Worm (Caenorhabditis elegans) whole organism, young adult: ENCODE measurements around the gene Y116F11B.13.

ENCODE experiments used
- B0336.3 ChIP-seq: fragments of 200-800 bp; sonication (Bioruptor generic); IDR thresholded peaks from 2 replicates; pipeline ENCODE4 v1.3.6; 2022; ENCODE audit warnings: missing genetic modification characterization, missing compliant biosample characterization
- D2030.7 ChIP-seq: fragments of 200-800 bp; sonication (Bioruptor generic); IDR thresholded peaks from 2 replicates; pipeline ENCODE4 v1.3.6; 2022; ENCODE audit warnings: missing genetic modification reagents, missing genetic modification characterization, missing compliant biosample characterization
- F33H1.4 ChIP-seq: fragments of 200-800 bp; sonication (Bioruptor generic); IDR thresholded peaks from 2 replicates; pipeline ENCODE4 v1.3.6; 2022; ENCODE audit warnings: missing genetic modification reagents, missing genetic modification characterization, missing compliant biosample characterization
- F49E8.2 ChIP-seq: sonication (generic microtip); optimal IDR thresholded peaks from 3 replicates; lab custom pipeline; 2017; ENCODE audit warnings: missing genetic modification characterization, mild to moderate bottlenecking, missing compliant biosample characterization, antibody characterized with exemption, moderate library complexity; ENCODE audit not compliant: insufficient read depth
- ama-1 ChIP-seq, 3 experiments: fragments of 150-350 bp in 1 of 3; sonication (generic microtip) in 2 of 3; optimal IDR thresholded peaks; 2 replicates each; lab custom pipeline; 2014 to 2018; ENCODE audit warnings: missing biosample characterization in 2 of 3, missing genetic modification characterization in 2 of 3, missing genetic modification reagents in 2 of 3
- aptf-3 ChIP-seq: fragments of 200-800 bp; sonication (Bioruptor generic); IDR thresholded peaks from 2 replicates; pipeline ENCODE4 v1.3.6; 2022; ENCODE audit warnings: missing genetic modification characterization, missing compliant biosample characterization
- athp-1 ChIP-seq: sonication (generic microtip); optimal IDR thresholded peaks from 2 replicates; lab custom pipeline; 2017; ENCODE audit warnings: mild to moderate bottlenecking, missing genetic modification characterization, missing compliant biosample characterization
- attf-5 ChIP-seq: fragments of 200-800 bp; sonication (Bioruptor generic); optimal IDR thresholded peaks from 2 replicates; lab custom pipeline; 2018; ENCODE audit warnings: mild to moderate bottlenecking, missing genetic modification characterization, missing compliant biosample characterization
- cebp-1 ChIP-seq, 2 experiments: fragments of 200-800 bp in 1 of 2; sonication (Bioruptor generic) in 1 of 2; sonication (generic microtip) in 1 of 2; IDR thresholded peaks in 1 of 2; optimal IDR thresholded peaks in 1 of 2; 2 replicates each; pipeline versions ENCODE4 v1.3.6 to Lab custom; 2017 to 2022; ENCODE audit warnings: missing compliant biosample characterization in 2 of 2, missing genetic modification characterization in 2 of 2, mild to moderate bottlenecking in 1 of 2, missing genetic modification reagents in 1 of 2, moderate library complexity in 1 of 2
- cebp-2 ChIP-seq: fragments of 200-800 bp; sonication (Bioruptor generic); IDR thresholded peaks from 2 replicates; pipeline ENCODE4 v1.3.6; 2022; ENCODE audit warnings: missing genetic modification characterization, missing compliant biosample characterization
- ceh-91 ChIP-seq: fragments of 200-800 bp; sonication (Bioruptor generic); IDR thresholded peaks from 2 replicates; pipeline ENCODE4 v1.3.6; 2022; ENCODE audit warnings: missing genetic modification reagents, missing genetic modification characterization, missing compliant biosample characterization
- dox-1 ChIP-seq: fragments of 200-800 bp; sonication (Bioruptor generic); IDR thresholded peaks from 2 replicates; pipeline ENCODE4 v1.3.6; 2022; ENCODE audit warnings: missing genetic modification reagents, missing genetic modification characterization, missing compliant biosample characterization
- efl-1 ChIP-seq: fragments of 150-350 bp; optimal IDR thresholded peaks from 2 replicates; lab custom pipeline; 2014; ENCODE audit warnings: missing biosample characterization, missing genetic modification reagents, missing genetic modification characterization
- gei-17 ChIP-seq: fragments of 200-800 bp; sonication (Bioruptor generic); optimal IDR thresholded peaks from 2 replicates; lab custom pipeline; 2018; ENCODE audit warnings: mild to moderate bottlenecking, missing genetic modification characterization, missing compliant biosample characterization
- hmg-1.2 ChIP-seq: fragments of 200-800 bp; sonication (Bioruptor generic); IDR thresholded peaks from 2 replicates; pipeline ENCODE4 v1.3.6; 2022; ENCODE audit warnings: missing genetic modification reagents, missing genetic modification characterization, missing compliant biosample characterization
- hrde-1 ChIP-seq: sonication (generic microtip); optimal IDR thresholded peaks from 2 replicates; lab custom pipeline; 2016; ENCODE audit warnings: missing genetic modification characterization, mild to moderate bottlenecking, missing compliant biosample characterization, moderate library complexity, missing genotype, missing genetic modification reagents, borderline replicate concordance
- hsf-1 ChIP-seq: fragments of 200-800 bp; sonication (Bioruptor generic); IDR thresholded peaks from 2 replicates; pipeline ENCODE4 v1.3.6; 2022; ENCODE audit warnings: missing genetic modification reagents, missing genetic modification characterization, missing compliant biosample characterization
- let-526 ChIP-seq: fragments of 200-800 bp; sonication (Bioruptor generic); IDR thresholded peaks from 2 replicates; pipeline ENCODE4 v1.3.6; 2022; ENCODE audit warnings: missing genetic modification reagents, missing genetic modification characterization, missing compliant biosample characterization
- let-607 ChIP-seq, 2 experiments: fragments of 200-800 bp in 1 of 2; sonication (Bioruptor generic) in 1 of 2; sonication (generic microtip) in 1 of 2; optimal IDR thresholded peaks; 2 replicates each; lab custom pipeline; 2016 to 2018; ENCODE audit warnings: mild to moderate bottlenecking in 2 of 2, missing compliant biosample characterization in 2 of 2, missing genetic modification characterization in 2 of 2, moderate library complexity in 2 of 2, missing genotype in 1 of 2
- lin-35 ChIP-seq, 3 experiments: fragments of 150-350 bp in 2 of 3; sonication (generic microtip) in 1 of 3; optimal IDR thresholded peaks; 2 replicates each; lab custom pipeline; 2014 to 2018; ENCODE audit warnings: missing biosample characterization in 3 of 3, missing genetic modification characterization in 3 of 3, missing genetic modification reagents in 3 of 3
- lin-54 ChIP-seq: fragments of 200-800 bp; sonication (Bioruptor generic); optimal IDR thresholded peaks from 2 replicates; lab custom pipeline; 2018; ENCODE audit warnings: mild to moderate bottlenecking, missing genetic modification characterization, missing compliant biosample characterization
- lir-1 ChIP-seq: fragments of 200-800 bp; sonication (Bioruptor generic); conservative IDR thresholded peaks from 2 replicates; pipeline ENCODE4 v1.3.6; 2022; ENCODE audit warnings: missing genetic modification reagents, missing genetic modification characterization, missing compliant biosample characterization
- lsl-1 ChIP-seq: fragments of 200-800 bp; sonication (Bioruptor generic); optimal IDR thresholded peaks from 2 replicates; lab custom pipeline; 2018; ENCODE audit warnings: mild to moderate bottlenecking, missing genetic modification characterization, moderate library complexity, missing compliant biosample characterization
- madf-6 ChIP-seq: fragments of 200-800 bp; sonication (Bioruptor generic); IDR thresholded peaks from 2 replicates; pipeline ENCODE4 v1.3.6; 2022; ENCODE audit warnings: missing genetic modification reagents, missing genetic modification characterization, missing compliant biosample characterization
- madf-8 ChIP-seq: fragments of 200-800 bp; sonication (Bioruptor generic); conservative IDR thresholded peaks from 2 replicates; pipeline ENCODE4 v1.3.6; 2022; ENCODE audit warnings: missing genetic modification reagents, missing genetic modification characterization, missing compliant biosample characterization
- mes-4 ChIP-seq: sonication (generic microtip); optimal IDR thresholded peaks from 2 replicates; lab custom pipeline; 2016; ENCODE audit warnings: missing genotype, missing genetic modification characterization, missing compliant biosample characterization
- nfyb-1 ChIP-seq: fragments of 200-800 bp; sonication (Bioruptor generic); IDR thresholded peaks from 2 replicates; pipeline ENCODE4 v1.3.6; 2022; ENCODE audit warnings: missing genetic modification reagents, missing genetic modification characterization, missing compliant biosample characterization
- nhr-120 ChIP-seq: fragments of 200-800 bp; sonication (Bioruptor generic); IDR thresholded peaks from 2 replicates; pipeline ENCODE4 v1.3.6; 2022; ENCODE audit warnings: missing genetic modification characterization, missing compliant biosample characterization
- nhr-27 ChIP-seq: fragments of 200-800 bp; sonication (Bioruptor generic); optimal IDR thresholded peaks from 2 replicates; lab custom pipeline; 2018; ENCODE audit warnings: mild to moderate bottlenecking, missing genetic modification characterization, moderate library complexity, missing compliant biosample characterization
- nhr-80 ChIP-seq: sonication (generic microtip); optimal IDR thresholded peaks from 2 replicates; lab custom pipeline; 2016; ENCODE audit warnings: missing genetic modification characterization, missing compliant biosample characterization
- pbrm-1 ChIP-seq: fragments of 200-800 bp; sonication (Bioruptor generic); IDR thresholded peaks from 2 replicates; pipeline ENCODE4 v1.3.6; 2022; ENCODE audit warnings: missing genetic modification reagents, missing genetic modification characterization, missing compliant biosample characterization
- rcor-1 ChIP-seq: fragments of 200-800 bp; sonication (Bioruptor generic); IDR thresholded peaks from 2 replicates; pipeline ENCODE4 v1.3.6; 2022; ENCODE audit warnings: missing genetic modification reagents, missing genetic modification characterization, missing compliant biosample characterization
- repo-1 ChIP-seq: sonication (generic microtip); optimal IDR thresholded peaks from 2 replicates; lab custom pipeline; 2017; ENCODE audit warnings: mild to moderate bottlenecking, missing genetic modification characterization, missing compliant biosample characterization
- snpc-1.3 ChIP-seq: sonication (generic microtip); optimal IDR thresholded peaks from 2 replicates; lab custom pipeline; 2017; ENCODE audit warnings: missing genetic modification characterization, mild to moderate bottlenecking, missing compliant biosample characterization, antibody characterized with exemption, moderate library complexity, missing genotype, missing genetic modification reagents; ENCODE audit not compliant: insufficient read depth
- tlf-1 ChIP-seq: fragments of 200-800 bp; sonication (Bioruptor generic); optimal IDR thresholded peaks from 2 replicates; lab custom pipeline; 2018; ENCODE audit warnings: mild to moderate bottlenecking, missing genetic modification characterization, missing compliant biosample characterization
- xnd-1 ChIP-seq: sonication (generic microtip); optimal IDR thresholded peaks from 2 replicates; lab custom pipeline; 2016; ENCODE audit warnings: missing genotype, missing genetic modification reagents, missing genetic modification characterization, missing compliant biosample characterization

The Y116F11B.13 gene

ce11 chrV:19907365-19907764 lies 24.3 kb downstream of the Y116F11B.13 start, which contains the start of gene fars-2:
fars-2 (minus strand) TSS chrV:19907434.
- TF ChIP-seq let-526 (GFP tag; lab: Robert Waterston, UW) (no peak), gei-17 (no peak), pbrm-1 (no peak), hmg-1.2 (GFP tag; lab: Robert Waterston, UW) (no peak), nhr-80 (tag; lab: Kevin White, UChicago) (no peak), lir-1 (GFP tag; lab: Robert Waterston, UW) (no peak), hrde-1 (tag; lab: Kevin White, UChicago) (no peak), ama-1 (optimal IDR thresholded peaks at IDR 0.05; lab: Kevin White, UChicago) (no peak), ama-1 (GFP tag; optimal IDR thresholded peaks at IDR 0.05; lab: Kevin White, UChicago) (no peak), nhr-120 (GFP tag; lab: Robert Waterston, UW) (no peak), efl-1 (GFP tag; lab: Kevin White, UChicago) (no peak), aptf-3 (GFP tag; lab: Robert Waterston, UW) (no peak)

- TF ChIP-seq nfyb-1 (GFP tag; lab: Robert Waterston, UW) (peak; percentile 25; the same call in 1 of the 2 replicates), repo-1 (tag; lab: Kevin White, UChicago) (no peak), let-607 (tag; optimal IDR thresholded peaks at IDR 0.05; lab: Kevin White, UChicago) (peak; percentile 33 to 41), cebp-2 (GFP tag; lab: Robert Waterston, UW) (no peak), cebp-1 (GFP tag; IDR thresholded peaks at IDR 0.05; lab: Robert Waterston, UW) (no peak), cebp-1 (tag; optimal IDR thresholded peaks at IDR 0.05; lab: Kevin White, UChicago) (peak; percentile 15)
- TF ChIP-seq, all 124 proteins: peak for 3
These were observed 25.8 kb downstream of the Y116F11B.13 start for ce11 chrV:19908854-19909253.

- TF ChIP-seq tlf-1 = no peak
- no peak for TF ChIP-seq let-526 (GFP tag; lab: Robert Waterston, UW)
- TF ChIP-seq D2030.7 (GFP tag; lab: Robert Waterston, UW) = peak; percentile 68; the same call in 1 of the 2 replicates
- TF ChIP-seq madf-6 (GFP tag; lab: Robert Waterston, UW) = peak; percentile 89
- TF ChIP-seq rcor-1 = 0 out of 2 replicates have a peak, but pooled peaks have one; percentile 7
- peak; percentile 89 for TF ChIP-seq F33H1.4 (GFP tag; lab: Robert Waterston, UW)
- TF ChIP-seq aptf-3 (GFP tag; lab: Robert Waterston, UW) = no peak
- no peak for TF ChIP-seq F49E8.2 (tag; lab: Kevin White, UChicago)
- TF ChIP-seq lin-35 (GFP tag; optimal IDR thresholded peaks at IDR 0.05; lab: Kevin White, UChicago) = no peak
- no peak for TF ChIP-seq nhr-27 (tag; lab: Kevin White, UChicago)
- peak; percentile 90 for TF ChIP-seq xnd-1
- peak; percentile 41; the same call in 1 of the 2 replicates for TF ChIP-seq ceh-91
- peak; percentile 69 for TF ChIP-seq efl-1 (GFP tag; lab: Kevin White, UChicago)
- peak; percentile 31; the same call in 1 of the 2 replicates for TF ChIP-seq dox-1 (GFP tag; lab: Robert Waterston, UW)
- no peak for TF ChIP-seq athp-1 (tag; lab: Kevin White, UChicago)
- no peak for TF ChIP-seq lir-1 (GFP tag; lab: Robert Waterston, UW)
- peak; percentile 11 for TF ChIP-seq snpc-1.3
- TF ChIP-seq attf-5 (GFP tag; lab: Kevin White, UChicago) = no peak
- no peak for TF ChIP-seq B0336.3
- peak; percentile 21 for TF ChIP-seq lin-54 (GFP tag; lab: Kevin White, UChicago)
- no peak for TF ChIP-seq mes-4 (tag; lab: Kevin White, UChicago)
- peak; percentile 44; the same call in 1 of the 2 replicates for TF ChIP-seq madf-8 (GFP tag; lab: Robert Waterston, UW)
- peak; percentile 94 for TF ChIP-seq lsl-1 (GFP tag; lab: Kevin White, UChicago)
- 0 out of 2 replicates have a peak, but pooled peaks have one; percentile 16 for TF ChIP-seq hsf-1
These were observed 33.1 kb downstream of the Y116F11B.13 start, which contains the start of the genes chk-2 and Y60A3A.19 for ce11 chrV:19915973-19916605. chk-2 (minus strand) TSS chrV:19916023. Y60A3A.19 (plus strand) TSS chrV:19916555.
